Fruit fly (Drosophila melanogaster) whole organism, embryonic: ENCODE results near the gene Ubqn.
A peak's percentile ranks its signal among the peaks of the same experiment; 100 is the strongest.

Source experiments
- ATbp ChIP-seq: fragments of 200-800 bp; sonication (Bioruptor generic); optimal IDR thresholded peaks from 2 replicates; lab custom pipeline; 2017; ENCODE audit warnings: missing biosample characterization, mild to moderate bottlenecking, missing genetic modification characterization, missing genetic modification reagents
- Bdp1 ChIP-seq: fragments of 200-800 bp; sonication (Bioruptor generic); optimal IDR thresholded peaks from 3 replicates; lab custom pipeline; 2016; ENCODE audit warnings: missing biosample characterization, missing genetic modification characterization
- C15 ChIP-seq: fragments of 200-800 bp; sonication (Bioruptor generic); IDR thresholded peaks from 3 replicates; pipeline ENCODE4 v1.3.6; 2022; ENCODE audit warnings: missing biosample characterization, missing genetic modification characterization
- CG11456 ChIP-seq: fragments of 200-800 bp; sonication (Bioruptor generic); IDR thresholded peaks from 3 replicates; pipeline ENCODE4 v1.3.6; 2022; ENCODE audit warnings: missing biosample characterization, missing genetic modification characterization
- CG11695 ChIP-seq: fragments of 200-800 bp; sonication (Bioruptor generic); IDR thresholded peaks from 3 replicates; pipeline ENCODE4 v1.3.6; 2022; ENCODE audit warnings: missing biosample characterization, missing genetic modification characterization
- CG12155 ChIP-seq: fragments of 200-800 bp; sonication (Bioruptor generic); optimal IDR thresholded peaks from 3 replicates; lab custom pipeline; 2016; ENCODE audit warnings: missing biosample characterization, missing genetic modification characterization
- CG15479 ChIP-seq: fragments of 200-800 bp; sonication (Bioruptor generic); optimal IDR thresholded peaks from 3 replicates; lab custom pipeline; 2019; ENCODE audit warnings: missing biosample characterization, mild to moderate bottlenecking, missing genetic modification characterization, moderate library complexity
- CG15514 ChIP-seq: fragments of 200-800 bp; sonication (Bioruptor generic); optimal IDR thresholded peaks from 3 replicates; lab custom pipeline; 2017; ENCODE audit warnings: missing biosample characterization, missing genetic modification characterization, mild to moderate bottlenecking, moderate library complexity, missing genetic modification reagents
- CG18011 ChIP-seq: fragments of 200-800 bp; sonication (Bioruptor generic); optimal IDR thresholded peaks from 2 replicates; lab custom pipeline; 2017; ENCODE audit warnings: missing biosample characterization, missing genetic modification characterization, mild to moderate bottlenecking, moderate library complexity, missing genotype
- CG2712 ChIP-seq: fragments of 200-800 bp; optimal IDR thresholded peaks from 3 replicates; lab custom pipeline; 2019; ENCODE audit warnings: missing biosample characterization, mild to moderate bottlenecking, missing genetic modification characterization, moderate library complexity
- CG2875 ChIP-seq: fragments of 200-800 bp; sonication (Bioruptor generic); optimal IDR thresholded peaks from 2 replicates; lab custom pipeline; 2017; ENCODE audit warnings: missing biosample characterization, mild to moderate bottlenecking, missing genetic modification characterization, missing genetic modification reagents
- CG31441 ChIP-seq: fragments of 200-800 bp; sonication (Bioruptor generic); IDR thresholded peaks from 2 replicates; pipeline ENCODE4 v1.3.6; 2022; ENCODE audit warnings: missing biosample characterization, missing genetic modification characterization
- CG32532 ChIP-seq: fragments of 200-800 bp; sonication (Bioruptor generic); IDR thresholded peaks from 2 replicates; pipeline ENCODE4 v1.3.6; 2022; ENCODE audit warnings: missing biosample characterization, missing genetic modification characterization
- CG4617 ChIP-seq: fragments of 200-800 bp; sonication (Bioruptor generic); optimal IDR thresholded peaks from 3 replicates; lab custom pipeline; 2016; ENCODE audit warnings: missing biosample characterization, missing genetic modification characterization, borderline replicate concordance
- CG6654 ChIP-seq: fragments of 200-800 bp; sonication (Bioruptor generic); optimal IDR thresholded peaks from 2 replicates; lab custom pipeline; 2017; ENCODE audit warnings: missing biosample characterization, mild to moderate bottlenecking, missing genetic modification characterization
- CG8478 ChIP-seq: fragments of >200 bp; optimal IDR thresholded peaks from 2 replicates; lab custom pipeline; 2018
- CG9797 ChIP-seq: fragments of 200-800 bp; sonication (Bioruptor generic); optimal IDR thresholded peaks from 3 replicates; lab custom pipeline; 2018; ENCODE audit warnings: missing biosample characterization, mild to moderate bottlenecking, missing genetic modification characterization
- D19B ChIP-seq: fragments of 200-800 bp; sonication (Bioruptor generic); optimal IDR thresholded peaks from 2 replicates; lab custom pipeline; 2017; ENCODE audit warnings: missing biosample characterization, mild to moderate bottlenecking, missing genetic modification characterization
- Elba2 ChIP-seq: fragments of 200-800 bp; sonication (Bioruptor generic); optimal IDR thresholded peaks from 3 replicates; lab custom pipeline; 2016; ENCODE audit warnings: missing biosample characterization, missing genetic modification characterization
- GATAe ChIP-seq: fragments of 200-800 bp; sonication (Bioruptor generic); conservative IDR thresholded peaks from 2 replicates; pipeline ENCODE4 v1.3.6; 2022; ENCODE audit warnings: missing biosample characterization, missing genetic modification characterization
- HLH3B ChIP-seq: fragments of 200-800 bp; sonication (Bioruptor generic); IDR thresholded peaks from 2 replicates; pipeline ENCODE4 v1.3.6; 2022; ENCODE audit warnings: missing biosample characterization, missing genetic modification characterization
- Hr51 ChIP-seq, 2 experiments: fragments of 200-800 bp; sonication (Bioruptor generic); optimal IDR thresholded peaks; 2 replicates in 1 of 2; 3 replicates in 1 of 2; lab custom pipeline; 2016 to 2018; ENCODE audit warnings: missing biosample characterization in 2 of 2, missing genetic modification characterization in 2 of 2, mild to moderate bottlenecking in 1 of 2, moderate library complexity in 1 of 2
- MESR4 ChIP-seq: fragments of 200-800 bp; sonication (Bioruptor generic); optimal IDR thresholded peaks from 2 replicates; lab custom pipeline; 2018; ENCODE audit warnings: missing biosample characterization, mild to moderate bottlenecking, missing genetic modification characterization, moderate library complexity
- Nf-YB ChIP-seq: fragments of 200-800 bp; sonication (Bioruptor generic); optimal IDR thresholded peaks from 3 replicates; lab custom pipeline; 2019; ENCODE audit warnings: missing biosample characterization, mild to moderate bottlenecking, missing genetic modification characterization, moderate library complexity
- Pdp1 ChIP-seq, 2 experiments: fragments of 200-800 bp; sonication (Bioruptor generic); optimal IDR thresholded peaks; 3 replicates each; lab custom pipeline; 2016; ENCODE audit warnings: missing biosample characterization in 2 of 2, missing genetic modification characterization in 2 of 2, mild to moderate bottlenecking in 1 of 2, moderate library complexity in 1 of 2
- Rfx ChIP-seq: fragments of 200-800 bp; sonication (Bioruptor generic); IDR thresholded peaks from 2 replicates; pipeline ENCODE4 v1.3.6; 2022; ENCODE audit warnings: missing biosample characterization, missing genetic modification characterization
- Trl ChIP-seq, 3 experiments: fragments of >200 bp in 2 of 3; fragments of 200-800 bp in 1 of 3; sonication (Bioruptor generic) in 1 of 3; optimal IDR thresholded peaks; 2 replicates in 1 of 3; 3 replicates in 2 of 3; lab custom pipeline; 2016 to 2017; ENCODE audit warnings: missing biosample characterization in 1 of 3, missing genetic modification characterization in 1 of 3
- Xrp1 ChIP-seq: fragments of 200-800 bp; sonication (Bioruptor generic); IDR thresholded peaks from 2 replicates; pipeline ENCODE4 v1.3.6; 2022; ENCODE audit warnings: missing biosample characterization, missing genetic modification characterization
- ase ChIP-seq: fragments of 200-800 bp; sonication (Bioruptor generic); IDR thresholded peaks from 3 replicates; pipeline ENCODE4 v1.3.6; 2022; ENCODE audit warnings: missing biosample characterization, missing genetic modification characterization
- bsh ChIP-seq, 2 experiments: fragments of 200-800 bp; sonication (Bioruptor generic); optimal IDR thresholded peaks; 2 replicates each; lab custom pipeline; 2017 to 2018; ENCODE audit warnings: mild to moderate bottlenecking in 2 of 2, missing biosample characterization in 2 of 2, missing genetic modification characterization in 2 of 2, moderate library complexity in 1 of 2
- chinmo ChIP-seq: fragments of 200-800 bp; sonication (Bioruptor generic); IDR thresholded peaks from 4 replicates; pipeline ENCODE4 v1.3.6; 2022; ENCODE audit warnings: missing biosample characterization, missing genetic modification characterization; ENCODE audit not compliant: partially characterized antibody
- ci ChIP-seq: fragments of 200-800 bp; sonication (Bioruptor generic); IDR thresholded peaks from 3 replicates; pipeline ENCODE4 v1.3.6; 2022; ENCODE audit warnings: missing biosample characterization, missing genetic modification characterization
- dmrt11E ChIP-seq: fragments of 200-800 bp; sonication (Bioruptor generic); optimal IDR thresholded peaks from 3 replicates; lab custom pipeline; 2018; ENCODE audit warnings: missing biosample characterization, mild to moderate bottlenecking, missing genetic modification characterization, moderate library complexity
- fd64A ChIP-seq: fragments of 200-800 bp; sonication (Bioruptor generic); optimal IDR thresholded peaks from 3 replicates; lab custom pipeline; 2018; ENCODE audit warnings: missing biosample characterization, mild to moderate bottlenecking, missing genetic modification characterization
- fru ChIP-seq: fragments of >200 bp; optimal IDR thresholded peaks from 2 replicates; lab custom pipeline; 2017
- h ChIP-seq: fragments of >200 bp; optimal IDR thresholded peaks from 2 replicates; lab custom pipeline; 2017
- knrl ChIP-seq: fragments of 200-800 bp; sonication (Bioruptor generic); IDR thresholded peaks from 3 replicates; pipeline ENCODE4 v1.3.6; 2022; ENCODE audit warnings: missing biosample characterization, missing genetic modification characterization; ENCODE audit not compliant: partially characterized antibody
- lov ChIP-seq, 2 experiments: fragments of 200-800 bp in 1 of 2; fragments of >200 bp in 1 of 2; sonication (Bioruptor generic) in 1 of 2; IDR thresholded peaks in 1 of 2; optimal IDR thresholded peaks in 1 of 2; 2 replicates in 1 of 2; 3 replicates in 1 of 2; pipeline versions ENCODE4 v1.3.6 to Lab custom; 2017 to 2022; ENCODE audit warnings: missing biosample characterization in 1 of 2, missing genetic modification characterization in 1 of 2
- nom ChIP-seq: fragments of 200-800 bp; sonication (Bioruptor generic); optimal IDR thresholded peaks from 2 replicates; lab custom pipeline; 2017; ENCODE audit warnings: missing biosample characterization, missing genetic modification characterization, mild to moderate bottlenecking, moderate library complexity, missing genetic modification reagents
- oc ChIP-seq: fragments of 200-800 bp; sonication (Bioruptor generic); optimal IDR thresholded peaks from 2 replicates; lab custom pipeline; 2018; ENCODE audit warnings: missing biosample characterization, mild to moderate bottlenecking, missing genetic modification characterization, moderate library complexity
- psq ChIP-seq: fragments of 200-800 bp; sonication (Bioruptor generic); optimal IDR thresholded peaks from 2 replicates; lab custom pipeline; 2017; ENCODE audit warnings: missing biosample characterization, missing genetic modification characterization
- sens ChIP-seq: fragments of 200-800 bp; sonication (Bioruptor generic); peaks from one replicate; lab custom pipeline; 2016; ENCODE audit warnings: missing biosample characterization, missing genetic modification characterization
- slp2 ChIP-seq: fragments of 200-800 bp; sonication (Bioruptor generic); optimal IDR thresholded peaks from 2 replicates; lab custom pipeline; 2016; ENCODE audit warnings: missing biosample characterization, missing genetic modification characterization
- sob ChIP-seq: fragments of 200-800 bp; sonication (Bioruptor generic); IDR thresholded peaks from 2 replicates; pipeline ENCODE4 v1.3.6; 2022; ENCODE audit warnings: missing biosample characterization, missing genetic modification characterization
- tin ChIP-seq: fragments of 200-800 bp; sonication (Bioruptor generic); optimal IDR thresholded peaks from 3 replicates; lab custom pipeline; 2016; ENCODE audit warnings: missing biosample characterization, missing genetic modification characterization
- wek ChIP-seq: fragments of 200-800 bp; sonication (Bioruptor generic); optimal IDR thresholded peaks from 3 replicates; lab custom pipeline; 2018; ENCODE audit warnings: missing biosample characterization, mild to moderate bottlenecking, missing genetic modification characterization, moderate library complexity

The Ubqn gene

DNA sequence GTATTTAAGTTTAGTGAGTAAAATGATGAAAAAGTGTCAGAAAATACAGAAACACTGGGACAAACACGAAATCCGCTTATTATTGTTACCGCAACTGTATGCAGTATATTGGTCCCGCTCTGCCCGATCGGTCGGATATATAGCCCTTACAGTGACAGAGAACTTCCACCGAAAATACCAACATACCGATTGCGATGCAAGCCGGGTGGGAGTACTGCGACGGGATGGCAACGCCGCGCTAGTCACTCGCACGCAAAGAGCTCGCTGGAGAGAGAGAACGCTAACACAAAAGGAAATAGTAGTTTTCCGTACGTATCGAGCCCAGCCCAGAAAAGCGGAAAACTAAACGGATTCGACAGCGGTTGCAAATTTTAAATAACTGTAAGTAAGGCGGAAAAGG is 13.2 kb downstream of the Ubqn start, which contains the start of gene Cdc42 (continued):
- TF ChIP-seq tin (GFP tag; lab: Kevin White, UChicago) (no peak), CG32532 (GFP tag; lab: Robert Waterston, UW) (peak; percentile 36; the same call in 1 of the 2 replicates), CG31441 (GFP tag; lab: Robert Waterston, UW) (no peak), knrl (0 out of 3 replicates have a peak, but pooled peaks have one; percentile 11), CG11695 (GFP tag; lab: Robert Waterston, UW) (no peak), Rfx (peak; percentile 43; the same call in 1 of the 2 replicates), CG15514 (GFP tag; lab: Kevin White, UChicago) (peak; percentile 42), D19B (GFP tag; lab: Kevin White, UChicago) (no peak), CG15479 (GFP tag; lab: Kevin White, UChicago) (no peak), CG11456 (GFP tag; lab: Robert Waterston, UW) (peak; percentile 20; the same call in 1 of the 3 replicates), CG2875 (GFP tag; lab: Kevin White, UChicago) (no peak), CG9797 (peak; percentile 20), Xrp1 (GFP tag; lab: Robert Waterston, UW) (no peak), h (lab: Kevin White, UChicago) (no peak)
- TF ChIP-seq, all 482 proteins: peak for 56

DNA sequence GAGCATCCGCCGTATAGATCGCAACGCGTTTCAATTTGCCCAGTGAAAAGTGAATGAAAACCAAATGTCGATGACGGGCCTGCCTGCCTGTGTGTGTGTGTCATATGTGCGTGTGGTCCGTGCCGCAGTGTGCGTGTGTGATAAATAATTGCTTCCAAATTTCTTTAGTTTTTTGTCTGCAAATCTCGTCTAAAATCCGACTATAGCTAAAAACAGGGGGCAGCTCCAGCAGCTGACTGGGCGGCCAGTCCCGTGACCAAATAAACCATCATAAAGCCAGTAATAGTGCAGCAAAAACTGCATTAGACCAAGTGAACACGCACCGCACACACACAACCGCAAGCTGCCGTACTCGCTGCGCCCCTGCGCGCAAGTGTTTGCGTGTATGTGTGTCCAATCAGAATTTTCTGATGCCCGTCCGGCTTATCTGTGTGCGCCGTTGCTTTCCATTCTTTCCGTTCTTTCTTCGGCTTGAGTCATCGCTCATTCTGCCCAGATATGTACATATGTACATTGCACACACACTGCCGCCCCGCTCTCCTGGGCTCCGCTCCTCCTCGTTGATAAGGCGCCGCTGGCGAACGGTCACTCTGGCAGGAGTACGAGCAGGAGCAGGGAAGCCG is 13.8 kb downstream of the Ubqn start:
- TF ChIP-seq slp2 (GFP tag; lab: Kevin White, UChicago), result no peak
- TF ChIP-seq bsh (GFP tag; optimal IDR thresholded peaks at IDR 0.05; lab: Kevin White, UChicago), result no peak
- TF ChIP-seq ase (GFP tag; lab: Robert Waterston, UW), result no peak
- peak; percentile 26; the same call in 1 of the 2 replicates for TF ChIP-seq HLH3B (GFP tag; lab: Robert Waterston, UW)
- TF ChIP-seq CG12155 (GFP tag; lab: Kevin White, UChicago), result peak; percentile 52
- 0 out of 2 replicates have a peak, but pooled peaks have one; percentile 22 for TF ChIP-seq GATAe
- peak; percentile 19 for TF ChIP-seq sens (GFP tag; lab: Kevin White, UChicago)
- peak in 1 of 2 experiments; percentile 10 for TF ChIP-seq Trl (optimal IDR thresholded peaks at IDR 0.05; lab: Kevin White, UChicago)
- no peak for TF ChIP-seq Trl (GFP tag; optimal IDR thresholded peaks at IDR 0.05; lab: Kevin White, UChicago)
- TF ChIP-seq CG18011 (GFP tag; lab: Kevin White, UChicago), result no peak
- peak; percentile 56; the same call in 1 of the 3 replicates for TF ChIP-seq ci
- peak; percentile 3 for TF ChIP-seq CG2712 (tag; lab: Kevin White, UChicago)
- TF ChIP-seq Nf-YB (GFP tag; lab: Kevin White, UChicago), result peak; percentile 83
- TF ChIP-seq sob, result 0 out of 2 replicates have a peak, but pooled peaks have one; percentile 15
- TF ChIP-seq lov (optimal IDR thresholded peaks at IDR 0.05; lab: Kevin White, UChicago), result no peak
- TF ChIP-seq lov (GFP tag; IDR thresholded peaks at IDR 0.05; lab: Robert Waterston, UW), result no peak
- no peak for TF ChIP-seq C15 (GFP tag; lab: Robert Waterston, UW)
- peak; percentile 57 for TF ChIP-seq nom
- TF ChIP-seq CG8478 (lab: Kevin White, UChicago), result peak; percentile 92
- TF ChIP-seq Hr51 (GFP tag; optimal IDR thresholded peaks at IDR 0.05; lab: Kevin White, UChicago), result peak in 1 of 2 experiments; percentile 11
- peak; percentile 20 for TF ChIP-seq MESR4 (GFP tag; lab: Kevin White, UChicago)
- TF ChIP-seq CG6654 (GFP tag; lab: Kevin White, UChicago), result no peak
- peak; percentile 23 for TF ChIP-seq ATbp
- TF ChIP-seq Pdp1 (GFP tag; optimal IDR thresholded peaks at IDR 0.05; lab: Kevin White, UChicago), result peak in 1 of 2 experiments; percentile 6
- TF ChIP-seq CG4617, result peak; percentile 17
- TF ChIP-seq Bdp1, result peak; percentile 11
- TF ChIP-seq chinmo, result 0 out of 4 replicates have a peak, but pooled peaks have one; percentile 61
- peak; percentile 76 for TF ChIP-seq Elba2 (GFP tag; lab: Kevin White, UChicago)
- peak; percentile 2 for TF ChIP-seq psq
- peak; percentile 40 for TF ChIP-seq wek (GFP tag; lab: Kevin White, UChicago)
- TF ChIP-seq dmrt11E, result peak; percentile 18
- TF ChIP-seq fru (lab: Kevin White, UChicago), result peak; percentile 23
- TF ChIP-seq Rfx, result peak; percentile 20; the same call in 1 of the 2 replicates
- no peak for TF ChIP-seq oc (tag; lab: Kevin White, UChicago)
- TF ChIP-seq fd64A (GFP tag; lab: Kevin White, UChicago), result no peak
- TF ChIP-seq CG11456 (GFP tag; lab: Robert Waterston, UW), result 0 out of 3 replicates have a peak, but pooled peaks have one; percentile 22
